Worm (Caenorhabditis elegans) whole organism, early embryonic: ENCODE data around the gene aars-1.

Experiments
- F13C5.2 ChIP-seq: sonication (generic microtip); optimal IDR thresholded peaks from 2 replicates; lab custom pipeline; 2017; ENCODE audit warnings: mild to moderate bottlenecking, missing genetic modification characterization, inconsistent platforms, missing compliant biosample characterization
- ama-1 ChIP-seq: fragments of 150-350 bp; optimal IDR thresholded peaks from 2 replicates; lab custom pipeline; 2014
- ceh-13 ChIP-seq: fragments of 200-800 bp; sonication (Bioruptor generic); optimal IDR thresholded peaks from 2 replicates; lab custom pipeline; 2018; ENCODE audit warnings: mild to moderate bottlenecking, missing genetic modification characterization, missing compliant biosample characterization
- ets-7 ChIP-seq: sonication (generic microtip); optimal IDR thresholded peaks from 2 replicates; lab custom pipeline; 2016; ENCODE audit warnings: missing genotype, missing genetic modification characterization, missing compliant biosample characterization
- scrt-1 ChIP-seq: fragments of 200-800 bp; sonication (Bioruptor generic); IDR thresholded peaks from 2 replicates; pipeline ENCODE4 v1.3.6; 2022; ENCODE audit warnings: missing genetic modification characterization, missing compliant biosample characterization
- sea-1 ChIP-seq: fragments of 200-800 bp; sonication (Bioruptor generic); conservative IDR thresholded peaks from 2 replicates; pipeline ENCODE4 v1.3.6; 2022; ENCODE audit warnings: missing genetic modification characterization, missing compliant biosample characterization

DNA sequence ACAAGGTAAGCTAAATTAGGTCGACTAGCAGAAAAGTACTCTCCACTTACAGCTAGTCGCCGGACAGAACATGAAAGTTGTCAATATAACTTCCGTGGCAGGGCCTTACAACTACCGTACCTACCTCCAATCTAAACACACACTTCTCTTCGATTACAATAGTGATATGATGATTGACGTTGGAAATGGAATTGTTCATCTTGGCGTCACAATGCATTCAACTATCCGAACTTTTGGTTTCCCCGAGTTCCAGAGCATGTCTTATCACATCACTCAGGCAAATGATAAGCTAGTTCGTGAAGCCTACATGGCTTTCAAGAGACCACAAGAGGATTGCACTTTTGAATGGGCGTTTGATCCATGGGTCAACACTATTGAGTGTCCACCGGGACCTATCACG is 37.0 kb downstream of the aars-1 start:
- TF ChIP-seq ama-1 (lab: Kevin White, UChicago) (no peak), ceh-13 (GFP tag; lab: Kevin White, UChicago) (no peak), ets-7 (no peak), sea-1 (GFP tag; lab: Robert Waterston, UW) (no peak), F13C5.2 (no peak), scrt-1 (GFP tag; lab: Robert Waterston, UW) (no peak)
